Fruit fly (Drosophila melanogaster) whole organism, embryonic: ENCODE measurements around the gene mbc.
A peak's percentile ranks its signal among the peaks of the same experiment; 100 is the strongest.

ENCODE experiments used
- Asciz ChIP-seq: fragments of 200-800 bp; sonication (Bioruptor generic); optimal IDR thresholded peaks from 2 replicates; lab custom pipeline; 2017; ENCODE audit warnings: missing biosample characterization, mild to moderate bottlenecking, missing genetic modification characterization, missing genetic modification reagents
- Bdp1 ChIP-seq: fragments of 200-800 bp; sonication (Bioruptor generic); optimal IDR thresholded peaks from 3 replicates; lab custom pipeline; 2016; ENCODE audit warnings: missing biosample characterization, missing genetic modification characterization
- CG10147 ChIP-seq: fragments of 200-800 bp; sonication (Bioruptor generic); optimal IDR thresholded peaks from 2 replicates; lab custom pipeline; 2019; ENCODE audit warnings: missing biosample characterization, mild to moderate bottlenecking, missing genetic modification characterization, moderate library complexity
- CG10959 ChIP-seq: fragments of 200-800 bp; sonication (Bioruptor generic); IDR thresholded peaks from 2 replicates; pipeline ENCODE4 v1.3.6; 2022; ENCODE audit warnings: missing biosample characterization, missing genetic modification characterization
- CG11560 ChIP-seq: fragments of 200-800 bp; sonication (Bioruptor generic); IDR thresholded peaks from 3 replicates; pipeline ENCODE4 v1.3.6; 2022; ENCODE audit warnings: missing biosample characterization, missing genetic modification characterization
- CG13296 ChIP-seq: fragments of 200-800 bp; sonication (Bioruptor generic); optimal IDR thresholded peaks from 3 replicates; lab custom pipeline; 2018; ENCODE audit warnings: missing biosample characterization, mild to moderate bottlenecking, missing genetic modification characterization
- CG13624 ChIP-seq: fragments of 200-800 bp; sonication (Bioruptor generic); optimal IDR thresholded peaks from 2 replicates; lab custom pipeline; 2016; ENCODE audit warnings: missing biosample characterization, missing genetic modification characterization
- CG13775 ChIP-seq: fragments of 200-800 bp; sonication (Bioruptor generic); optimal IDR thresholded peaks from 3 replicates; lab custom pipeline; 2017; ENCODE audit warnings: missing biosample characterization, mild to moderate bottlenecking, missing genetic modification characterization
- CG17612 ChIP-seq: fragments of 200-800 bp; sonication (Bioruptor generic); IDR thresholded peaks from 2 replicates; pipeline ENCODE4 v1.3.6; 2022; ENCODE audit warnings: missing biosample characterization, missing genetic modification characterization
- CG17912 ChIP-seq: fragments of 200-800 bp; sonication (Bioruptor generic); optimal IDR thresholded peaks from 2 replicates; lab custom pipeline; 2018; ENCODE audit warnings: missing biosample characterization, mild to moderate bottlenecking, missing genetic modification characterization
- CG31441 ChIP-seq: fragments of 200-800 bp; sonication (Bioruptor generic); IDR thresholded peaks from 2 replicates; pipeline ENCODE4 v1.3.6; 2022; ENCODE audit warnings: missing biosample characterization, missing genetic modification characterization
- CG4730 ChIP-seq: fragments of 200-800 bp; sonication (Bioruptor generic); IDR thresholded peaks from 2 replicates; pipeline ENCODE4 v1.3.6; 2022; ENCODE audit warnings: missing biosample characterization, missing genetic modification characterization
- CG6175 ChIP-seq: fragments of 200-800 bp; sonication (Bioruptor generic); IDR thresholded peaks from 3 replicates; pipeline ENCODE4 v1.3.6; 2022; ENCODE audit warnings: missing biosample characterization, missing genetic modification characterization
- CG6254 ChIP-seq: fragments of 200-800 bp; sonication (Bioruptor generic); optimal IDR thresholded peaks from 3 replicates; lab custom pipeline; 2017; ENCODE audit warnings: mild to moderate bottlenecking, missing biosample characterization, missing genetic modification reagents, missing genetic modification characterization
- CG6272 ChIP-seq: fragments of 200-800 bp; sonication (Bioruptor generic); IDR thresholded peaks from 2 replicates; pipeline ENCODE4 v1.3.6; 2022; ENCODE audit warnings: missing biosample characterization, missing genetic modification characterization
- CG6791 ChIP-seq: fragments of 200-800 bp; sonication (Bioruptor generic); IDR thresholded peaks from 3 replicates; pipeline ENCODE4 v1.3.6; 2022; ENCODE audit warnings: missing biosample characterization, missing genetic modification characterization; ENCODE audit not compliant: partially characterized antibody
- CG7839 ChIP-seq: fragments of 200-800 bp; sonication (Bioruptor generic); optimal IDR thresholded peaks from 3 replicates; lab custom pipeline; 2018; ENCODE audit warnings: missing biosample characterization, mild to moderate bottlenecking, missing genetic modification characterization, moderate library complexity
- CG9437 ChIP-seq: fragments of 200-800 bp; sonication (Bioruptor generic); optimal IDR thresholded peaks from 2 replicates; lab custom pipeline; 2018; ENCODE audit warnings: missing biosample characterization, mild to moderate bottlenecking, missing genetic modification characterization
- CG9932 ChIP-seq: fragments of 200-800 bp; sonication (Bioruptor generic); IDR thresholded peaks from 2 replicates; pipeline ENCODE4 v1.3.6; 2022; ENCODE audit warnings: missing biosample characterization, missing genetic modification characterization
- Chrac-16 ChIP-seq: fragments of 200-800 bp; sonication (Bioruptor generic); optimal IDR thresholded peaks from 3 replicates; lab custom pipeline; 2016; ENCODE audit warnings: missing biosample characterization, missing genetic modification characterization
- ERR ChIP-seq: fragments of 200-800 bp; sonication (Bioruptor generic); optimal IDR thresholded peaks from 2 replicates; lab custom pipeline; 2016; ENCODE audit warnings: missing biosample characterization, missing genetic modification characterization
- Ets65A ChIP-seq: fragments of 200-800 bp; sonication (Bioruptor generic); peaks from one replicate; lab custom pipeline; 2016; ENCODE audit warnings: missing biosample characterization, missing genetic modification characterization
- Hr51 ChIP-seq, 2 experiments: fragments of 200-800 bp; sonication (Bioruptor generic); optimal IDR thresholded peaks; 2 replicates in 1 of 2; 3 replicates in 1 of 2; lab custom pipeline; 2016 to 2018; ENCODE audit warnings: missing biosample characterization in 2 of 2, missing genetic modification characterization in 2 of 2, mild to moderate bottlenecking in 1 of 2, moderate library complexity in 1 of 2
- MBD-R2 ChIP-seq: fragments of 200-800 bp; sonication (Bioruptor generic); IDR thresholded peaks from 2 replicates; pipeline ENCODE4 v1.3.6; 2022; ENCODE audit warnings: missing biosample characterization, missing genetic modification characterization
- Mad ChIP-seq: fragments of 200-800 bp; sonication (Bioruptor generic); optimal IDR thresholded peaks from 2 replicates; lab custom pipeline; 2016; ENCODE audit warnings: missing biosample characterization, missing genetic modification characterization
- Mes4 ChIP-seq: fragments of 200-800 bp; sonication (Bioruptor generic); optimal IDR thresholded peaks from 2 replicates; lab custom pipeline; 2016; ENCODE audit warnings: missing biosample characterization, missing genetic modification characterization
- Oli ChIP-seq: fragments of 200-800 bp; sonication (Bioruptor generic); optimal IDR thresholded peaks from 2 replicates; lab custom pipeline; 2018; ENCODE audit warnings: missing biosample characterization, mild to moderate bottlenecking, missing genetic modification characterization, moderate library complexity
- Optix ChIP-seq: fragments of 200-800 bp; sonication (Bioruptor generic); IDR thresholded peaks from 3 replicates; pipeline ENCODE4 v1.3.6; 2022; ENCODE audit warnings: missing biosample characterization, missing genetic modification characterization
- Ptx1 ChIP-seq: fragments of 200-800 bp; sonication (Bioruptor generic); IDR thresholded peaks from 2 replicates; pipeline ENCODE4 v1.3.6; 2022; ENCODE audit warnings: missing biosample characterization, missing genetic modification characterization
- Sin3A ChIP-seq: fragments of >200 bp; optimal IDR thresholded peaks from 2 replicates; lab custom pipeline; 2018
- TFAM ChIP-seq: fragments of 200-800 bp; sonication (Bioruptor generic); optimal IDR thresholded peaks from 2 replicates; lab custom pipeline; 2017; ENCODE audit warnings: missing biosample characterization, missing genetic modification characterization, inconsistent platforms
- YL-1 ChIP-seq: fragments of 200-800 bp; sonication (Bioruptor generic); optimal IDR thresholded peaks from 3 replicates; lab custom pipeline; 2017; ENCODE audit warnings: missing biosample characterization, mild to moderate bottlenecking, missing genetic modification characterization
- aop ChIP-seq: fragments of 200-800 bp; sonication (Bioruptor generic); IDR thresholded peaks from 2 replicates; pipeline ENCODE4 v1.3.6; 2022; ENCODE audit warnings: missing biosample characterization, missing genetic modification characterization
- corto ChIP-seq: fragments of 200-800 bp; sonication (Bioruptor generic); optimal IDR thresholded peaks from 2 replicates; lab custom pipeline; 2016; ENCODE audit warnings: missing biosample characterization, mild to moderate bottlenecking, missing genetic modification characterization, moderate library complexity
- disco-r ChIP-seq: fragments of 200-800 bp; sonication (Bioruptor generic); optimal IDR thresholded peaks from 2 replicates; lab custom pipeline; 2016; ENCODE audit warnings: missing biosample characterization, missing genetic modification characterization
- gcm ChIP-seq: fragments of 200-800 bp; sonication (Bioruptor generic); optimal IDR thresholded peaks from 2 replicates; lab custom pipeline; 2019; ENCODE audit warnings: missing biosample characterization, mild to moderate bottlenecking, missing genetic modification characterization, moderate library complexity
- gsb-n ChIP-seq: fragments of 200-800 bp; sonication (Bioruptor generic); optimal IDR thresholded peaks from 3 replicates; lab custom pipeline; 2018; ENCODE audit warnings: missing biosample characterization, mild to moderate bottlenecking, missing genetic modification characterization
- ken ChIP-seq: fragments of 200-800 bp; sonication (Bioruptor generic); IDR thresholded peaks from 3 replicates; pipeline ENCODE4 v1.3.6; 2022; ENCODE audit warnings: missing biosample characterization, missing genetic modification characterization
- knrl ChIP-seq: fragments of 200-800 bp; sonication (Bioruptor generic); IDR thresholded peaks from 3 replicates; pipeline ENCODE4 v1.3.6; 2022; ENCODE audit warnings: missing biosample characterization, missing genetic modification characterization; ENCODE audit not compliant: partially characterized antibody
- nerfin-2 ChIP-seq: fragments of 200-800 bp; sonication (Bioruptor generic); IDR thresholded peaks from 2 replicates; pipeline ENCODE4 v1.3.6; 2022; ENCODE audit warnings: missing biosample characterization, missing genetic modification characterization; ENCODE audit not compliant: partially characterized antibody
- pan ChIP-seq, 4 experiments: fragments of >200 bp in 3 of 4; fragments of 200-800 bp in 1 of 4; sonication (Bioruptor generic) in 1 of 4; optimal IDR thresholded peaks in 3 of 4; IDR thresholded peaks in 1 of 4; 2 replicates each; pipeline versions ENCODE4 v1.3.6 to Lab custom; 2017 to 2022; ENCODE audit warnings: missing biosample characterization in 2 of 4, missing genetic modification characterization in 2 of 4, mixed read lengths in 1 of 4
- phol ChIP-seq: fragments of 200-800 bp; sonication (Bioruptor generic); optimal IDR thresholded peaks from 3 replicates; lab custom pipeline; 2018; ENCODE audit warnings: missing biosample characterization, mild to moderate bottlenecking, missing genetic modification characterization, moderate library complexity
- sna ChIP-seq: fragments of 200-800 bp; sonication (Bioruptor generic); IDR thresholded peaks from 2 replicates; pipeline ENCODE4 v1.3.6; 2022; ENCODE audit warnings: missing biosample characterization, missing genetic modification characterization; ENCODE audit not compliant: partially characterized antibody
- so ChIP-seq: fragments of 200-800 bp; sonication (Bioruptor generic); IDR thresholded peaks from 3 replicates; pipeline ENCODE4 v1.3.6; 2022; ENCODE audit warnings: missing biosample characterization, missing genetic modification characterization
- stc ChIP-seq: fragments of 200-800 bp; sonication (Bioruptor generic); IDR thresholded peaks from 2 replicates; pipeline ENCODE4 v1.3.6; 2022; ENCODE audit warnings: missing biosample characterization, missing genetic modification characterization
- unc-4 ChIP-seq: fragments of 200-800 bp; sonication (Bioruptor generic); IDR thresholded peaks from 2 replicates; pipeline ENCODE4 v1.3.6; 2022; ENCODE audit warnings: missing biosample characterization, missing genetic modification characterization; ENCODE audit not compliant: partially characterized antibody
- wor ChIP-seq: fragments of 200-800 bp; sonication (Bioruptor generic); IDR thresholded peaks from 2 replicates; pipeline ENCODE4 v1.3.6; 2022; ENCODE audit warnings: missing biosample characterization, missing genetic modification characterization
- zen2 ChIP-seq: fragments of 200-800 bp; sonication (Bioruptor generic); IDR thresholded peaks from 3 replicates; pipeline ENCODE4 v1.3.6; 2022; ENCODE audit warnings: missing biosample characterization, missing genetic modification characterization; ENCODE audit not compliant: partially characterized antibody

The mbc gene

DNA sequence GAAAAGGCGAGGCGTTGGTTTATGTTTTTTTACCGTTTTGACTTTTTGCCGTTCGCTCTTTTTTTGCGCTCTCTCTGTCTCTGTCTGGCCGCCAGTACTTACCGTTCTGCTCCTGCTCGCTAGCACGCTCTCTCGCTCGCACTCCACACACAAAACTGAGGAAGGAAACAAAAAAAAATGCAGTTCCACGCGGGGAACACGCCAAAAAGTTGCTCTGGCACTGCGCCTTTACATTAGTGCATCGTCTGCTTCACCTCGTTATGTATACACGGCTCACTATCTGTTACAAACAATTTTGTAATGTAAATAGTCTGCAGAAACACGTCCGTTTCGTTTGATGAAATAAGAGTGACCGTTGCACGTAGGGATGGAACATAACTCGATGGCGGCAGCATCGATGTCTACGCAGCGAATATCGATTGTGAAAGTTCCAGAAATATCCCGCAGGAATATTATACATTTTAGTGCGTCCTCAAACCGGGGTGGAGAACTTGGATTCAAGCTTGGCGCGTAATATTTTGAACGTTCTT is 37.4 kb downstream of the mbc start, which contains the start of the genes CG33111 and eIF4G2 (continued):
- TF ChIP-seq MBD-R2 (GFP tag; lab: Robert Waterston, UW) (peak; percentile 44), CG10147 (peak; percentile 28), Sin3A (lab: Kevin White, UChicago) (peak; percentile 67), Chrac-16 (GFP tag; lab: Kevin White, UChicago) (no peak), gcm (GFP tag; lab: Kevin White, UChicago) (peak; percentile 63), so (GFP tag; lab: Robert Waterston, UW) (peak; percentile 56; the same call in 1 of the 3 replicates), Hr51 (GFP tag; optimal IDR thresholded peaks at IDR 0.05; lab: Kevin White, UChicago) (peak; percentile 15 to 46), ERR (GFP tag; lab: Kevin White, UChicago) (no peak), Ptx1 (GFP tag; lab: Robert Waterston, UW) (0 out of 2 replicates have a peak, but pooled peaks have one; percentile 20), TFAM (GFP tag; lab: Kevin White, UChicago) (no peak), Oli (tag; lab: Kevin White, UChicago) (no peak)
- TF ChIP-seq, all 482 proteins: peak for 225

DNA sequence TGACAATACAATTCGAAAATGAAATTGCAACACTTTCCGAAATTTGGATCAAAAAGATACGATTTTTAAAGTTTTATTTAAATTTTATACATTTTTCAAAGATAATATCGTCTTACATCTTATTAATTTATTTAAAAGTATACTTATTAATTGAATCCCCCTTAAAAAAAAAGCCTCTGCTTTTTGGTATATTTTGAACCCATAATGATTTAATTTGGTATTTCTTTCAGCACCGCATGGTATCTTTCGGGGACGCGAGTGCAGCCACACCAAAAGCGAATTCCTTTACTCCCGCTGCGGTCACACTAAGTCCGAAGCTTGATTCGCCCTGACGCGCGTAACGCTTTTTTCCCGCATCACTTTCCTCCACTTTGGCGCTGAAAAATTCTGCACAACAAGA is 38.7 kb downstream of the mbc start:
- TF ChIP-seq CG11560 (tag; lab: Robert Waterston, UW), result no peak
- 0 out of 2 replicates have a peak, but pooled peaks have one; percentile 34 for TF ChIP-seq sna (GFP tag; lab: Robert Waterston, UW)
- TF ChIP-seq CG13624 (GFP tag; lab: Kevin White, UChicago), result no peak
- TF ChIP-seq CG17612 (GFP tag; lab: Robert Waterston, UW), result no peak
- no peak for TF ChIP-seq disco-r (GFP tag; lab: Kevin White, UChicago)
- TF ChIP-seq Ets65A, result no peak
- no peak for TF ChIP-seq Optix
- TF ChIP-seq zen2 (GFP tag; lab: Robert Waterston, UW), result no peak
- TF ChIP-seq Mes4 (GFP tag; lab: Kevin White, UChicago), result no peak
- peak; percentile 42; the same call in 1 of the 2 replicates for TF ChIP-seq CG6272 (GFP tag; lab: Robert Waterston, UW)
- TF ChIP-seq unc-4 (GFP tag; lab: Robert Waterston, UW), result 0 out of 2 replicates have a peak, but pooled peaks have one; percentile 34
- no peak for TF ChIP-seq stc (GFP tag; lab: Robert Waterston, UW)
- no peak for TF ChIP-seq YL-1
- TF ChIP-seq phol, result peak; percentile 35
- no peak for TF ChIP-seq CG17912 (GFP tag; lab: Kevin White, UChicago)
- no peak for TF ChIP-seq pan (optimal IDR thresholded peaks at IDR 0.05; lab: Kevin White, UChicago)
- TF ChIP-seq pan (GFP tag; optimal IDR thresholded peaks at IDR 0.05 in 1 of 2, IDR thresholded peaks at IDR 0.05 in 1 of 2), result peak in 1 of 2 experiments; percentile 43
- TF ChIP-seq CG6791 (GFP tag; lab: Robert Waterston, UW), result peak; percentile 59; the same call in 1 of the 3 replicates
- peak; percentile 40 for TF ChIP-seq Mad (GFP tag; lab: Kevin White, UChicago)
- TF ChIP-seq knrl (GFP tag; lab: Robert Waterston, UW), result peak; percentile 52; the same call in 2 of the 3 replicates
- no peak for TF ChIP-seq CG10959 (GFP tag; lab: Robert Waterston, UW)
- TF ChIP-seq nerfin-2 (GFP tag; lab: Robert Waterston, UW), result no peak
- 0 out of 2 replicates have a peak, but pooled peaks have one; percentile 44 for TF ChIP-seq CG31441
- no peak for TF ChIP-seq gsb-n (tag; lab: Kevin White, UChicago)
- no peak for TF ChIP-seq aop (GFP tag; lab: Robert Waterston, UW)
- TF ChIP-seq Asciz, result no peak
- TF ChIP-seq CG9932, result peak; percentile 71
- TF ChIP-seq CG9437, result no peak
- no peak for TF ChIP-seq corto (GFP tag; lab: Kevin White, UChicago)
- TF ChIP-seq wor, result no peak
- no peak for TF ChIP-seq CG13775 (GFP tag; lab: Kevin White, UChicago)
- no peak for TF ChIP-seq CG4730
- TF ChIP-seq CG6254 (GFP tag; lab: Kevin White, UChicago), result no peak
- TF ChIP-seq CG7839 (tag; lab: Kevin White, UChicago), result peak; percentile 43
- TF ChIP-seq Bdp1, result no peak
- TF ChIP-seq CG13296 (GFP tag; lab: Kevin White, UChicago), result no peak
- no peak for TF ChIP-seq CG6175 (GFP tag; lab: Robert Waterston, UW)
- TF ChIP-seq ken (GFP tag; lab: Robert Waterston, UW), result no peak
